Fruit fly (Drosophila melanogaster) whole organism, embryonic: Measurements from ENCODE around the gene ph-d.

Source experiments
- Blimp-1 ChIP-seq: fragments of 200-800 bp; sonication (Bioruptor generic); optimal IDR thresholded peaks from 3 replicates; lab custom pipeline; 2018; ENCODE audit warnings: missing biosample characterization, missing genetic modification characterization, mild to moderate bottlenecking, moderate library complexity, missing genetic modification reagents
- CG10431 ChIP-seq: fragments of 200-800 bp; sonication (Bioruptor generic); optimal IDR thresholded peaks from 3 replicates; lab custom pipeline; 2018; ENCODE audit warnings: missing biosample characterization, mild to moderate bottlenecking, missing genetic modification characterization
- CG10543 ChIP-seq: fragments of 200-800 bp; sonication (Bioruptor generic); optimal IDR thresholded peaks from 3 replicates; lab custom pipeline; 2017; ENCODE audit warnings: missing biosample characterization, mild to moderate bottlenecking, missing genetic modification characterization, moderate library complexity
- CG11560 ChIP-seq: fragments of 200-800 bp; sonication (Bioruptor generic); IDR thresholded peaks from 3 replicates; pipeline ENCODE4 v1.3.6; 2022; ENCODE audit warnings: missing biosample characterization, missing genetic modification characterization
- CG12659 ChIP-seq: fragments of 200-800 bp; sonication (Bioruptor generic); optimal IDR thresholded peaks from 3 replicates; lab custom pipeline; 2017; ENCODE audit warnings: mild to moderate bottlenecking, missing biosample characterization, missing genetic modification reagents, missing genetic modification characterization
- CG12769 ChIP-seq: fragments of 200-800 bp; sonication (Bioruptor generic); optimal IDR thresholded peaks from 2 replicates; lab custom pipeline; 2019; ENCODE audit warnings: missing biosample characterization, mild to moderate bottlenecking, missing genetic modification characterization, moderate library complexity
- CG13424 ChIP-seq: fragments of 200-800 bp; sonication (Bioruptor generic); optimal IDR thresholded peaks from 2 replicates; lab custom pipeline; 2019; ENCODE audit warnings: missing biosample characterization, mild to moderate bottlenecking, missing genetic modification characterization, moderate library complexity
- CG14014 ChIP-seq: fragments of 200-800 bp; sonication (Bioruptor generic); IDR thresholded peaks from 2 replicates; pipeline ENCODE4 v1.3.6; 2022; ENCODE audit warnings: missing biosample characterization, missing genetic modification characterization
- CG14667 ChIP-seq: fragments of 200-800 bp; sonication (Bioruptor generic); IDR thresholded peaks from 2 replicates; pipeline ENCODE4 v1.3.6; 2022; ENCODE audit warnings: missing biosample characterization, missing genetic modification characterization
- CG15073 ChIP-seq: fragments of 200-800 bp; sonication (Bioruptor generic); optimal IDR thresholded peaks from 2 replicates; lab custom pipeline; 2016; ENCODE audit warnings: missing biosample characterization, missing genetic modification characterization
- CG2875 ChIP-seq: fragments of 200-800 bp; sonication (Bioruptor generic); optimal IDR thresholded peaks from 2 replicates; lab custom pipeline; 2017; ENCODE audit warnings: missing biosample characterization, mild to moderate bottlenecking, missing genetic modification characterization, missing genetic modification reagents
- CG30403 ChIP-seq: fragments of 200-800 bp; sonication (Bioruptor generic); optimal IDR thresholded peaks from 3 replicates; lab custom pipeline; 2016; ENCODE audit warnings: missing biosample characterization, missing genetic modification characterization
- CG31388 ChIP-seq: fragments of 200-800 bp; sonication (Bioruptor generic); optimal IDR thresholded peaks from 2 replicates; lab custom pipeline; 2016; ENCODE audit warnings: missing biosample characterization, missing genetic modification characterization
- CG32767 ChIP-seq: fragments of 200-800 bp; sonication (Bioruptor generic); IDR thresholded peaks from 2 replicates; pipeline ENCODE4 v1.3.6; 2022; ENCODE audit warnings: missing biosample characterization, missing genetic modification characterization
- CG6175 ChIP-seq: fragments of 200-800 bp; sonication (Bioruptor generic); IDR thresholded peaks from 3 replicates; pipeline ENCODE4 v1.3.6; 2022; ENCODE audit warnings: missing biosample characterization, missing genetic modification characterization
- CG7745 ChIP-seq: fragments of 200-800 bp; sonication (Bioruptor generic); optimal IDR thresholded peaks from 2 replicates; lab custom pipeline; 2018; ENCODE audit warnings: missing biosample characterization, mild to moderate bottlenecking, missing genetic modification characterization, moderate library complexity
- CG7987 ChIP-seq: fragments of 200-800 bp; sonication (Bioruptor generic); optimal IDR thresholded peaks from 2 replicates; lab custom pipeline; 2018; ENCODE audit warnings: missing biosample characterization, mild to moderate bottlenecking, missing genetic modification characterization, moderate library complexity
- CG9932 ChIP-seq: fragments of 200-800 bp; sonication (Bioruptor generic); IDR thresholded peaks from 2 replicates; pipeline ENCODE4 v1.3.6; 2022; ENCODE audit warnings: missing biosample characterization, missing genetic modification characterization
- CoRest ChIP-seq: fragments of 200-800 bp; sonication (Bioruptor generic); optimal IDR thresholded peaks from 3 replicates; lab custom pipeline; 2018; ENCODE audit warnings: missing biosample characterization, mild to moderate bottlenecking, missing genetic modification characterization, moderate library complexity
- Dad ChIP-seq: fragments of 200-800 bp; sonication (Bioruptor generic); optimal IDR thresholded peaks from 3 replicates; lab custom pipeline; 2016; ENCODE audit warnings: missing biosample characterization, missing genetic modification characterization
- Deaf1 ChIP-seq: fragments of 200-800 bp; optimal IDR thresholded peaks from 3 replicates; lab custom pipeline; 2019; ENCODE audit warnings: missing biosample characterization, mild to moderate bottlenecking, missing genetic modification characterization, moderate library complexity
- ERR ChIP-seq: fragments of 200-800 bp; sonication (Bioruptor generic); optimal IDR thresholded peaks from 2 replicates; lab custom pipeline; 2016; ENCODE audit warnings: missing biosample characterization, missing genetic modification characterization
- Eip74EF ChIP-seq, 2 experiments: fragments of 200-800 bp in 1 of 2; fragments of >200 bp in 1 of 2; sonication (Bioruptor generic) in 1 of 2; optimal IDR thresholded peaks; 2 replicates each; lab custom pipeline; 2017 to 2019; ENCODE audit warnings: missing biosample characterization in 2 of 2, missing genetic modification characterization in 2 of 2, mild to moderate bottlenecking in 1 of 2, moderate library complexity in 1 of 2
- Hr39 ChIP-seq: fragments of >200 bp; optimal IDR thresholded peaks from 2 replicates; lab custom pipeline; 2017
- Pdp1 ChIP-seq, 2 experiments: fragments of 200-800 bp; sonication (Bioruptor generic); optimal IDR thresholded peaks; 3 replicates each; lab custom pipeline; 2016; ENCODE audit warnings: missing biosample characterization in 2 of 2, missing genetic modification characterization in 2 of 2, mild to moderate bottlenecking in 1 of 2, moderate library complexity in 1 of 2
- Poxn ChIP-seq: fragments of 200-800 bp; sonication (Bioruptor generic); IDR thresholded peaks from 2 replicates; pipeline ENCODE4 v1.3.6; 2022; ENCODE audit warnings: missing biosample characterization, missing genetic modification characterization
- Side ChIP-seq: fragments of 200-800 bp; sonication (Bioruptor generic); optimal IDR thresholded peaks from 2 replicates; lab custom pipeline; 2016; ENCODE audit warnings: missing biosample characterization, missing genetic modification characterization
- aop ChIP-seq: fragments of 200-800 bp; sonication (Bioruptor generic); IDR thresholded peaks from 2 replicates; pipeline ENCODE4 v1.3.6; 2022; ENCODE audit warnings: missing biosample characterization, missing genetic modification characterization
- bsh ChIP-seq, 2 experiments: fragments of 200-800 bp; sonication (Bioruptor generic); optimal IDR thresholded peaks; 2 replicates each; lab custom pipeline; 2017 to 2018; ENCODE audit warnings: mild to moderate bottlenecking in 2 of 2, missing biosample characterization in 2 of 2, missing genetic modification characterization in 2 of 2, moderate library complexity in 1 of 2
- chinmo ChIP-seq: fragments of 200-800 bp; sonication (Bioruptor generic); IDR thresholded peaks from 4 replicates; pipeline ENCODE4 v1.3.6; 2022; ENCODE audit warnings: missing biosample characterization, missing genetic modification characterization; ENCODE audit not compliant: partially characterized antibody
- ci ChIP-seq: fragments of 200-800 bp; sonication (Bioruptor generic); IDR thresholded peaks from 3 replicates; pipeline ENCODE4 v1.3.6; 2022; ENCODE audit warnings: missing biosample characterization, missing genetic modification characterization
- crol ChIP-seq: fragments of 200-800 bp; sonication (Bioruptor generic); IDR thresholded peaks from 2 replicates; pipeline ENCODE4 v1.3.6; 2022; ENCODE audit warnings: missing biosample characterization, missing genetic modification characterization
- cwo ChIP-seq: fragments of 200-800 bp; sonication (Bioruptor generic); optimal IDR thresholded peaks from 3 replicates; lab custom pipeline; 2017; ENCODE audit warnings: missing biosample characterization, missing genetic modification characterization, mild to moderate bottlenecking, moderate library complexity, missing genetic modification reagents
- ftz-f1 ChIP-seq: fragments of 200-800 bp; sonication (Bioruptor generic); optimal IDR thresholded peaks from 2 replicates; lab custom pipeline; 2016; ENCODE audit warnings: missing biosample characterization, missing genetic modification characterization
- gsb ChIP-seq: fragments of 200-800 bp; sonication (Bioruptor generic); IDR thresholded peaks from 2 replicates; pipeline ENCODE4 v1.3.6; 2022; ENCODE audit warnings: missing biosample characterization, missing genetic modification characterization
- ind ChIP-seq: fragments of 200-800 bp; sonication (Bioruptor generic); optimal IDR thresholded peaks from 3 replicates; lab custom pipeline; 2016; ENCODE audit warnings: missing biosample characterization, missing genetic modification characterization
- lmd ChIP-seq: fragments of 200-800 bp; sonication (Bioruptor generic); IDR thresholded peaks from 2 replicates; pipeline ENCODE4 v1.3.6; 2022; ENCODE audit warnings: missing biosample characterization, missing genetic modification characterization
- nerfin-2 ChIP-seq: fragments of 200-800 bp; sonication (Bioruptor generic); IDR thresholded peaks from 2 replicates; pipeline ENCODE4 v1.3.6; 2022; ENCODE audit warnings: missing biosample characterization, missing genetic modification characterization; ENCODE audit not compliant: partially characterized antibody
- nom ChIP-seq: fragments of 200-800 bp; sonication (Bioruptor generic); optimal IDR thresholded peaks from 2 replicates; lab custom pipeline; 2017; ENCODE audit warnings: missing biosample characterization, missing genetic modification characterization, mild to moderate bottlenecking, moderate library complexity, missing genetic modification reagents
- phol ChIP-seq: fragments of 200-800 bp; sonication (Bioruptor generic); optimal IDR thresholded peaks from 3 replicates; lab custom pipeline; 2018; ENCODE audit warnings: missing biosample characterization, mild to moderate bottlenecking, missing genetic modification characterization, moderate library complexity
- sd ChIP-seq: fragments of 200-800 bp; sonication (Bioruptor generic); optimal IDR thresholded peaks from 3 replicates; lab custom pipeline; 2018; ENCODE audit warnings: missing biosample characterization, mild to moderate bottlenecking, missing genetic modification characterization, moderate library complexity
- sna ChIP-seq: fragments of 200-800 bp; sonication (Bioruptor generic); IDR thresholded peaks from 2 replicates; pipeline ENCODE4 v1.3.6; 2022; ENCODE audit warnings: missing biosample characterization, missing genetic modification characterization; ENCODE audit not compliant: partially characterized antibody
- sr ChIP-seq: fragments of 200-800 bp; sonication (Bioruptor generic); IDR thresholded peaks from 3 replicates; pipeline ENCODE4 v1.3.6; 2022; ENCODE audit warnings: missing biosample characterization, missing genetic modification characterization
- stc ChIP-seq: fragments of 200-800 bp; sonication (Bioruptor generic); IDR thresholded peaks from 2 replicates; pipeline ENCODE4 v1.3.6; 2022; ENCODE audit warnings: missing biosample characterization, missing genetic modification characterization
- tap ChIP-seq: fragments of 200-800 bp; optimal IDR thresholded peaks from 3 replicates; lab custom pipeline; 2019; ENCODE audit warnings: missing biosample characterization, mild to moderate bottlenecking, missing genetic modification characterization, moderate library complexity
- ttk ChIP-seq: fragments of 200-800 bp; sonication (Bioruptor generic); IDR thresholded peaks from 2 replicates; pipeline ENCODE4 v2.1.2; 2022; ENCODE audit warnings: missing biosample characterization, missing genetic modification characterization
- z ChIP-seq: fragments of 200-800 bp; sonication (Bioruptor generic); IDR thresholded peaks from 3 replicates; pipeline ENCODE4 v1.3.6; 2022; ENCODE audit warnings: missing biosample characterization, missing genetic modification characterization

Gene ph-d

DNA sequence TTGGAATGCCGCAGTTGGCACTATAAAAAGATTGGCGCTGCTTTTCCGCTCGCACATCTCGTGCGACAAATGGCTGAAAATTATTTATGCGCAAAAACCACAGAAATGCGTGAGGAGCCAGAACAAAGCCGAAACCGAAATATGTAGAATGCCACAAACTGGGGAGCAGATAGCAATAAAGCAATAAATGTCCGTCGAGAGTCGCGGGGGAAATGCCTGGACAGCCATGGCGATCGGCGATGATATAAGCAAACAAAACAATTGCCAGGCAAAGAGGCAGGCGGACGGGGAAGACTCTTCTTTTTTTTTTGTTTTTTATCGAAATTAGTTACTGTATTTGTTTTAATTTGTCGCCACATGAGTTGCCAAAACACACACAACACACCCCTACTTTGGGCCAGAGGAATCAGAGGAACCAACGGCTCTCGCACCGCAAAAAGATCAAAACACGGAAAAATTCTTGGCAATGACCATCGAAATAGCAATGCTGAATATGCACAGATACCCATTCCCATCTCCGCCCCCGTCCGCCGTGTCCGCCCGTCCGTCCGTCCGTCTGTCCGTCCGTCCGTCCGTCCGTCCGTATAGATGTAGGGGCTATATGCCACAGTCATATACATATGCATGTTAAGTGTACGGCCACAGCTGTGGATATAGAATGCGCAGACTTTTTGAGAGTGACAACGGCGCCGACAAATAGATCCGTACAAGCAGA is 45.6 kb upstream of the ph-d start:
- TF ChIP-seq ftz-f1 (GFP tag; lab: Kevin White, UChicago) = no peak
- TF ChIP-seq chinmo (GFP tag; lab: Robert Waterston, UW) = 0 out of 4 replicates have a peak, but pooled peaks have one; percentile 57
- TF ChIP-seq Hr39 (lab: Kevin White, UChicago) = peak; percentile 85
- no peak for TF ChIP-seq ttk (GFP tag; lab: Robert Waterston, UW)
- TF ChIP-seq cwo (GFP tag; lab: Kevin White, UChicago) = peak; percentile 44
- peak; percentile 79 for TF ChIP-seq sd (tag; lab: Kevin White, UChicago)
- peak in 1 of 2 experiments; percentile 53 for TF ChIP-seq Pdp1 (GFP tag; optimal IDR thresholded peaks at IDR 0.05; lab: Kevin White, UChicago)
- TF ChIP-seq CG12769 (tag; lab: Kevin White, UChicago) = peak; percentile 57
- 0 out of 2 replicates have a peak, but pooled peaks have one; percentile 10 for TF ChIP-seq crol
- peak; percentile 12 for TF ChIP-seq CG10543 (GFP tag; lab: Kevin White, UChicago)
- TF ChIP-seq sr (GFP tag; lab: Robert Waterston, UW) = peak; percentile 46; the same call in 1 of the 3 replicates
- TF ChIP-seq, all 482 proteins: peak for 9

DNA sequence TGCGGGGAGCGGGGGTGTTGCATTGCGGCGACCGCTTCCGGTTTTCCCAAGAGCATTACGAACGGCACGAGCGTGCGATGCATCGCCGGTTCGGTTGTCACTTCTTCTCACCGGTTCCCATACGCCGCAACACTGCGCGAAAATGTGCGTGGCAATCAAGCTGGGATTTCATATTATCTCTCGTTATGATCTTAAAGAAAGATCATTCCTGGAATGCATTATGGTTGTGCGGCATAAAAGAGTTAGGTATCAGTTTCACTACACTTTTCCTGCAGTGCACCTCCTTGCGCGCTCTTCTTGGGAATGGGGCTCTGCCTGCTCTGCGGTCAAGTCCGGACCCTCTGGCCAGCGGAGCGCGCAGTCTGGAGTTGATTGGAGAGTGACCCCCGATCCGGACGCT is 43.0 kb upstream of the ph-d start:
- TF ChIP-seq CG13424 (tag; lab: Kevin White, UChicago) (peak; percentile 38), CG14667 (peak; percentile 29; the same call in 1 of the 2 replicates), stc (GFP tag; lab: Robert Waterston, UW) (peak; percentile 43; the same call in 1 of the 2 replicates), ind (GFP tag; lab: Kevin White, UChicago) (peak; percentile 36), CG9932 (GFP tag; lab: Robert Waterston, UW) (no peak), ERR (GFP tag; lab: Kevin White, UChicago) (no peak), Deaf1 (tag; lab: Kevin White, UChicago) (no peak), CG12659 (GFP tag; lab: Kevin White, UChicago) (peak; percentile 14), bsh (GFP tag; optimal IDR thresholded peaks at IDR 0.05; lab: Kevin White, UChicago) (peak in 1 of 2 experiments; percentile 71), Poxn (GFP tag; lab: Robert Waterston, UW) (no peak), CG2875 (peak; percentile 41), ci (GFP tag; lab: Robert Waterston, UW) (peak; percentile 92), Eip74EF (GFP tag; optimal IDR thresholded peaks at IDR 0.05; lab: Kevin White, UChicago) (peak in 1 of 2 experiments; percentile 42), gsb (no peak), CG11560 (tag; lab: Robert Waterston, UW) (no peak), CG31388 (GFP tag; lab: Kevin White, UChicago) (no peak), CG15073 (GFP tag; lab: Kevin White, UChicago) (no peak), CG6175 (GFP tag; lab: Robert Waterston, UW) (no peak), lmd (GFP tag; lab: Robert Waterston, UW) (peak; percentile 58; the same call in 1 of the 2 replicates), CG32767 (GFP tag; lab: Robert Waterston, UW) (peak; percentile 12; the same call in 1 of the 2 replicates), CG30403 (GFP tag; lab: Kevin White, UChicago) (peak; percentile 43), z (GFP tag; lab: Robert Waterston, UW) (no peak), CG7745 (tag; lab: Kevin White, UChicago) (no peak), CG10431 (GFP tag; lab: Kevin White, UChicago) (no peak), CG7987 (no peak), Side (GFP tag; lab: Kevin White, UChicago) (no peak), aop (GFP tag; lab: Robert Waterston, UW) (0 out of 2 replicates have a peak, but pooled peaks have one; percentile 26), phol (tag; lab: Kevin White, UChicago) (peak; percentile 51), tap (tag; lab: Kevin White, UChicago) (peak; percentile 18), CG14014 (GFP tag; lab: Robert Waterston, UW) (no peak), nerfin-2 (GFP tag; lab: Robert Waterston, UW) (no peak), nom (GFP tag; lab: Kevin White, UChicago) (no peak), Dad (GFP tag; lab: Kevin White, UChicago) (no peak), Blimp-1 (GFP tag; lab: Kevin White, UChicago) (peak; percentile 59), sna (GFP tag; lab: Robert Waterston, UW) (no peak), CoRest (peak; percentile 3)
